Fruit fly (Drosophila melanogaster) whole organism, adult: Measurements from ENCODE around the gene CG3104.

Experiments used
- CG11617 ChIP-seq: fragments of 200-800 bp; sonication (Bioruptor generic); optimal IDR thresholded peaks from 2 replicates; lab custom pipeline; 2017; ENCODE audit warnings: mild to moderate bottlenecking, missing biosample characterization, missing genetic modification reagents, missing genetic modification characterization
- CG12768 ChIP-seq: fragments of 200-800 bp; sonication (Bioruptor generic); optimal IDR thresholded peaks from 2 replicates; lab custom pipeline; 2017; ENCODE audit warnings: missing biosample characterization, missing genetic modification characterization, mild to moderate bottlenecking, moderate library complexity, missing genetic modification reagents
- CG14711 ChIP-seq: fragments of 200-800 bp; sonication (Bioruptor generic); optimal IDR thresholded peaks from 2 replicates; lab custom pipeline; 2018; ENCODE audit warnings: missing biosample characterization, mild to moderate bottlenecking, missing genetic modification characterization, moderate library complexity
- CG1620 ChIP-seq: fragments of 200-800 bp; sonication (Bioruptor generic); optimal IDR thresholded peaks from 2 replicates; lab custom pipeline; 2016; ENCODE audit warnings: missing biosample characterization, missing genetic modification characterization
- CG33017 ChIP-seq: fragments of 200-800 bp; sonication (Bioruptor generic); optimal IDR thresholded peaks from 2 replicates; lab custom pipeline; 2018; ENCODE audit warnings: missing biosample characterization, mild to moderate bottlenecking, missing genetic modification characterization, moderate library complexity
- CG5204 ChIP-seq: fragments of 200-800 bp; sonication (Bioruptor generic); optimal IDR thresholded peaks from 2 replicates; lab custom pipeline; 2016; ENCODE audit warnings: missing biosample characterization, missing genetic modification characterization
- CG7045 ChIP-seq: fragments of 200-800 bp; sonication (Bioruptor generic); optimal IDR thresholded peaks from 2 replicates; lab custom pipeline; 2017; ENCODE audit warnings: missing biosample characterization, mild to moderate bottlenecking, missing genetic modification characterization
- CG7101 ChIP-seq: fragments of 200-800 bp; sonication (Bioruptor generic); optimal IDR thresholded peaks from 2 replicates; lab custom pipeline; 2018; ENCODE audit warnings: missing biosample characterization, mild to moderate bottlenecking, missing genetic modification characterization, moderate library complexity
- Clk ChIP-seq: fragments of 200-800 bp; sonication (Bioruptor generic); optimal IDR thresholded peaks from 2 replicates; lab custom pipeline; 2017; ENCODE audit warnings: missing biosample characterization, missing genetic modification characterization
- Crg-1 ChIP-seq: fragments of 200-800 bp; sonication (Bioruptor generic); optimal IDR thresholded peaks from 2 replicates; lab custom pipeline; 2016; ENCODE audit warnings: missing biosample characterization, missing genetic modification characterization
- Hr96 ChIP-seq: fragments of 200-800 bp; sonication (Bioruptor generic); optimal IDR thresholded peaks from 2 replicates; lab custom pipeline; 2016; ENCODE audit warnings: missing biosample characterization, missing genetic modification characterization
- Mnt ChIP-seq: fragments of 200-800 bp; sonication (Bioruptor generic); optimal IDR thresholded peaks from 2 replicates; lab custom pipeline; 2016; ENCODE audit warnings: missing biosample characterization, mild to moderate bottlenecking, missing genetic modification characterization
- bab1 ChIP-seq: fragments of 200-800 bp; sonication (Bioruptor generic); optimal IDR thresholded peaks from 3 replicates; lab custom pipeline; 2019; ENCODE audit warnings: missing biosample characterization, mild to moderate bottlenecking, missing genetic modification characterization, moderate library complexity
- cic ChIP-seq: fragments of 200-800 bp; sonication (Bioruptor generic); optimal IDR thresholded peaks from 2 replicates; lab custom pipeline; 2017; ENCODE audit warnings: missing biosample characterization, mild to moderate bottlenecking, missing genetic modification characterization, moderate library complexity
- cnc ChIP-seq, 2 experiments: fragments of >200 bp; optimal IDR thresholded peaks; 2 replicates each; lab custom pipeline; 2017
- kay ChIP-seq: fragments of 200-800 bp; sonication (Bioruptor generic); peaks from one replicate; lab custom pipeline; 2016; ENCODE audit warnings: missing biosample characterization, missing genetic modification characterization, borderline replicate concordance
- ovo ChIP-seq: fragments of 200-800 bp; sonication (Bioruptor generic); optimal IDR thresholded peaks from 2 replicates; lab custom pipeline; 2016; ENCODE audit warnings: missing biosample characterization, missing genetic modification characterization
- pad ChIP-seq: fragments of 200-800 bp; sonication (Bioruptor generic); optimal IDR thresholded peaks from 3 replicates; lab custom pipeline; 2017; ENCODE audit warnings: missing biosample characterization, missing genetic modification characterization, mild to moderate bottlenecking, moderate library complexity, missing genetic modification reagents
- tj ChIP-seq: fragments of 200-800 bp; sonication (Bioruptor generic); optimal IDR thresholded peaks from 3 replicates; lab custom pipeline; 2017; ENCODE audit warnings: missing biosample characterization, mild to moderate bottlenecking, missing genetic modification characterization, moderate library complexity
- toe ChIP-seq: fragments of 200-800 bp; sonication (Bioruptor generic); optimal IDR thresholded peaks from 2 replicates; lab custom pipeline; 2016; ENCODE audit warnings: missing biosample characterization, missing genetic modification characterization

Gene CG3104

DNA sequence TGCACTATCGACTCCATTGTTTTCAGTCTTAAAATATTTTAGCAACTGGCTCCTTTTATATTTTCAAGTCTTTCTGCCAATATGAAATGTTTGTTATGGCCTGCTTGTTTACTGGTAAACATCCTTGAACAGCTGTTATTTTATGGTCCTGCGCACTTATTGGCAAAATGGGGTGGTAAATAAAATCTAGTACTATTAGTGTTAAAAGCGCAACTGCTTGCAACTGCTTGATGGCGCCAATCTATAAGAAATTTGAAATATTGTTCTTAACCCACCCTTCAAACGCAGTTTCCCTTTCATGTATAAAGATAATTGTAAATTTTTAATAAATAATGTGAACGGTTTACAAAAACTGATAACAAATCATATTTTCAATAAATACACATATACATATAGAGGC lies 39.9 kb downstream of the CG3104 start, which contains the start of gene G6P:
G6P (minus strand) TSS at position 88 of the 400 bp plus-strand sequence.
- TF ChIP-seq ovo: no peak
- TF ChIP-seq cnc (optimal IDR thresholded peaks at IDR 0.05; lab: Kevin White, UChicago): no peak
- no peak for TF ChIP-seq toe (GFP tag; lab: Kevin White, UChicago)
- TF ChIP-seq CG1620 (GFP tag; lab: Kevin White, UChicago): no peak
- TF ChIP-seq tj (GFP tag; lab: Kevin White, UChicago): no peak
- no peak for TF ChIP-seq CG7101 (tag; lab: Kevin White, UChicago)
- no peak for TF ChIP-seq CG12768 (GFP tag; lab: Kevin White, UChicago)
- TF ChIP-seq CG7045 (GFP tag; lab: Kevin White, UChicago): no peak
- TF ChIP-seq Mnt (GFP tag; lab: Kevin White, UChicago): no peak
- no peak for TF ChIP-seq bab1
- TF ChIP-seq CG33017 (tag; lab: Kevin White, UChicago): no peak
- TF ChIP-seq cic (GFP tag; lab: Kevin White, UChicago): no peak
- no peak for TF ChIP-seq Hr96 (GFP tag; lab: Kevin White, UChicago)
- no peak for TF ChIP-seq pad (GFP tag; lab: Kevin White, UChicago)
- no peak for TF ChIP-seq kay (GFP tag; lab: Kevin White, UChicago)
- TF ChIP-seq Crg-1: no peak
- no peak for TF ChIP-seq CG5204 (GFP tag; lab: Kevin White, UChicago)

DNA sequence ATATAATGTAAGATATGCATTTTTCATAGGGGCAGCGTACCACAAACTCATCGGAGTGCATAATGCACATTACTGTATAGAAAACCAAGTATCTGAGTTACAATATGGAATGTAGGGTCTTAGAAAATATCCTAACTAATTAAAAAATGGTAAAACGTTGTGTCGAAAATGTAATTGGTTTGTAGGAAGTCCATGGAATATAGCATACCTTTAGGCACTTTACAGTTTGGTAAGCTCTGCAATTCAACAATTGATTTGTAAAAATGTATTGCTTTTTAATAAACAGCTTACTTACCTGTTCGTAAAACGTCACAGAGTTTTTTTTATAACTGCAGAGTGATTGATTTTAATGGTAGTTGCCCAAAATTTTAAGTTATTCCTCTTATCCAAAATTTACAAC lies 43.4 kb downstream of the CG3104 start, which contains the start of gene CG2964:
CG2964 (plus strand) TSS at position 301 of the 400 bp plus-strand sequence.
- TF ChIP-seq kay (GFP tag; lab: Kevin White, UChicago) (no peak), CG12768 (GFP tag; lab: Kevin White, UChicago) (no peak), pad (GFP tag; lab: Kevin White, UChicago) (no peak)

DNA sequence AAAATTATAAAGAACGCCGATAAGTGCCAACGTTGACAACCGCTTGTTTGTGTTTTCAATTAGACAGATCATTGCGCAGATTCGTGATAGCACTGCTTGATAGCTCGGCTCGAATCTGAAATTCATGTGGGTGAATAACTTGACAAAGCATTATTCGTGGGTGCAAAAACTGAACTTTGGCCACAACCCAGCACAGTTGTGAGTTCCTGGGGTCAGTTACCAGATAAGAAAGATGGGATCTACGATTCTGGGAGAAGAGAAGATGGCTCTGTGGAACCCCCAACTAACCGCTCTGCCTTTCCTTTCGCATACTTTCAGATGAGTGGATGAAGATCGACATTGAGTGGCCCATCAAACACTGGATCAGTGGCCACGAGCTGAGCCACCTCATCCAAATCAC lies 44.7 kb downstream of the CG3104 start:
- TF ChIP-seq Hr96 (GFP tag; lab: Kevin White, UChicago): no peak
- no peak for TF ChIP-seq Clk
- TF ChIP-seq CG12768 (GFP tag; lab: Kevin White, UChicago): no peak
- no peak for TF ChIP-seq CG7045 (GFP tag; lab: Kevin White, UChicago)
- no peak for TF ChIP-seq ovo
- no peak for TF ChIP-seq bab1
- TF ChIP-seq CG5204 (GFP tag; lab: Kevin White, UChicago): no peak
- TF ChIP-seq toe (GFP tag; lab: Kevin White, UChicago): no peak
- no peak for TF ChIP-seq cnc (optimal IDR thresholded peaks at IDR 0.05; lab: Kevin White, UChicago)
- TF ChIP-seq CG7101 (tag; lab: Kevin White, UChicago): no peak
- no peak for TF ChIP-seq pad (GFP tag; lab: Kevin White, UChicago)
- TF ChIP-seq cic (GFP tag; lab: Kevin White, UChicago): no peak

DNA sequence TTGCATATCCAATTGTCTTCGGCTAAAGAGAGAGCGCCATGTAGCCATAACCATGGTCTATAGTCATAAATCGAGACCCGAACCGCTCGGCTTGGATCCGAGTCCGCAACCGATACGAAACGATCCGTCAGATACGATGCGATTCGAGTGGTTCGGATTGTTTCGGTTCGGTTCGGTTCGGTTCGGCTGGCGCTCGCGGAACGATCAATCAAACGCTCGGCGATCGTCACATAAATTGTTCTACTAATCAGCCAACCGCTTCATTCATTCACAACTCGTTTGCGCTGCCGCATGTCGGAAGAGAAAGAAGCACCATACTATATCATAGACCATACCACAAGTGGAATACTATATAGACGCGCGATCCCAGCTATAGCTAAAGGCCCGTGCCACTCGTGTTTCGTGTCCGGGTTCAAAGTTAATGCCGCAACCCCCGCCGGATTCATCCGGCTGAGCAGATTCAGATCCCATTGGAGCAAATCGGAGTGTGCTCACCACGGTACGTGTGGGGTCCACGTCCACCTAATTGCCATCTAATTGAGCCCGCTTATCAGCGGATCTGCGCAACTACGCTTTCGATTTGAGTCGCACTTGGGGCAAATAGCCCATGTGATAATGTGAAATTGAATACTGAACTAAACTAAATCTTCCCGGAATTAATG lies 47.4 kb downstream of the CG3104 start:
- TF ChIP-seq CG14711 (tag; lab: Kevin White, UChicago): peak; percentile 21
- no peak for TF ChIP-seq tj (GFP tag; lab: Kevin White, UChicago)
- TF ChIP-seq CG11617: no peak
- no peak for TF ChIP-seq pad (GFP tag; lab: Kevin White, UChicago)
- TF ChIP-seq cnc (optimal IDR thresholded peaks at IDR 0.05; lab: Kevin White, UChicago): no peak
- no peak for TF ChIP-seq CG1620 (GFP tag; lab: Kevin White, UChicago)
- TF ChIP-seq CG5204 (GFP tag; lab: Kevin White, UChicago): no peak
- TF ChIP-seq CG33017 (tag; lab: Kevin White, UChicago): peak; percentile 4
- TF ChIP-seq toe (GFP tag; lab: Kevin White, UChicago): peak; percentile 19
- no peak for TF ChIP-seq CG12768 (GFP tag; lab: Kevin White, UChicago)
- TF ChIP-seq cic (GFP tag; lab: Kevin White, UChicago): peak; percentile 63
- no peak for TF ChIP-seq CG7045 (GFP tag; lab: Kevin White, UChicago)
- TF ChIP-seq Mnt (GFP tag; lab: Kevin White, UChicago): peak; percentile 4
- TF ChIP-seq Hr96 (GFP tag; lab: Kevin White, UChicago): peak; percentile 24
- peak; percentile 4 for TF ChIP-seq bab1
- no peak for TF ChIP-seq Clk
- TF ChIP-seq CG7101 (tag; lab: Kevin White, UChicago): peak; percentile 17
- no peak for TF ChIP-seq Crg-1

dm6 chr2L:2807597-2807996 lies 48.0 kb downstream of the CG3104 start:
- no peak for TF ChIP-seq Clk

- no peak for TF ChIP-seq CG7101 (tag; lab: Kevin White, UChicago)
- no peak for TF ChIP-seq CG11617
- TF ChIP-seq bab1: no peak
- no peak for TF ChIP-seq ovo
- no peak for TF ChIP-seq cic (GFP tag; lab: Kevin White, UChicago)
- TF ChIP-seq Clk: no peak
- TF ChIP-seq CG12768 (GFP tag; lab: Kevin White, UChicago): no peak
These were observed 49.3 kb downstream of the CG3104 start for dm6 chr2L:2806190-2806763.
